Fruit fly (Drosophila melanogaster) Kc167 (cell line): ENCODE measurements around the gene Hou.

Experiments used
- psq ChIP-seq: fragments of >200 bp; optimal IDR thresholded peaks from 2 replicates; lab custom pipeline; 2017; ENCODE audit warnings: missing external identifiers
- ttk ChIP-seq: sonication (Bioruptor generic); optimal IDR thresholded peaks from 2 replicates; lab custom pipeline; 2017; ENCODE audit warnings: missing external identifiers

DNA sequence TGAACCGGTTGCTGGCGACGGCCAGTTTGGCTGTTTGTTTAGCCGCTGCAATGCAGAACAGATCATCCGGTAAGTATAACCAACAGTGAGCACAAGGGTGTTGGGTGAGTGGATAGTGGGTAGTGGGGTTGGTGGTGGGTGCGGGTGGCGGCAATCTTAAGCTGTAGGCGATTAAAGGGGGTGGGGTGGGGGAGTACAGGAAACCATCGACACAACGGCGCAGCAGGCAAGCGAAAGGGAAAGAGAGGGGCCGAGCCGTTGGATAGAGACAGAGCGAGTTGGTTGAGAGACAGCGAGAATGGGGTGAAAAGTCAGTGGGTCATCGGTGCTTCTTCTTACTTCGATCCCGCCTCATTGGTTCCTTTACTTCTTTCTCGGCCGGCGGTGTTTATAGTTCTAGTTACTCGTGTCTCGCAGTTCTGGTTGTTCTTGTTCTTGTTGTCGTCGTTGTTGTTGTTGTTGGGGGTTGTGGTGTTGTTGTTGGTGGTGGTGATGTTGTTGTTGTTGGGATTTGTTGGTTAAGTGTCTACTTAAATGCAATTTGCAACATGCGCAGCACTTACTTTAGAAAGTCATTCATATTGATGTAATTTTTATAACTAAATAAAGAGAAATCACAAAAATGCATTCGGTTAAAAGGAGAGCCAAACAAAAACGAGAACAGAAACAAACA, 13.8 kb downstream of the Hou start:
- no peak for TF ChIP-seq ttk (lab: Kevin White, UChicago)
- TF ChIP-seq psq = no peak
